Worm (Caenorhabditis elegans) whole organism, late embryonic: ENCODE data around the gene K02H11.9.

Experiments used
- ama-1 ChIP-seq: fragments of 150-350 bp; optimal IDR thresholded peaks from 2 replicates; lab custom pipeline; 2014
- ceh-24 ChIP-seq: sonication (generic microtip); optimal IDR thresholded peaks from 2 replicates; lab custom pipeline; 2016; ENCODE audit warnings: mild to moderate bottlenecking, missing genetic modification characterization, missing compliant biosample characterization
- dve-1 ChIP-seq: sonication (generic microtip); optimal IDR thresholded peaks from 2 replicates; lab custom pipeline; 2017; ENCODE audit warnings: antibody characterized with exemption, mild to moderate bottlenecking, missing genetic modification characterization, missing compliant biosample characterization
- elt-2 ChIP-seq: sonication (generic microtip); optimal IDR thresholded peaks from 2 replicates; lab custom pipeline; 2016; ENCODE audit warnings: missing genetic modification reagents, missing genetic modification characterization, missing compliant biosample characterization
- fkh-10 ChIP-seq: fragments of 150-350 bp; optimal IDR thresholded peaks from 2 replicates; lab custom pipeline; 2014; ENCODE audit warnings: missing biosample characterization, missing genetic modification reagents, missing genetic modification characterization
- nfya-1 ChIP-seq: sonication (generic microtip); optimal IDR thresholded peaks from 2 replicates; lab custom pipeline; 2017; ENCODE audit warnings: missing genetic modification characterization, mild to moderate bottlenecking, missing compliant biosample characterization, antibody characterized with exemption, moderate library complexity
- pag-3 ChIP-seq: sonication (generic microtip); optimal IDR thresholded peaks from 2 replicates; lab custom pipeline; 2016; ENCODE audit warnings: missing compliant biosample characterization, missing genetic modification characterization, borderline replicate concordance
- pha-4 ChIP-seq: fragments of 150-350 bp; optimal IDR thresholded peaks from 2 replicates; lab custom pipeline; 2018; ENCODE audit warnings: missing biosample characterization, missing genetic modification reagents, missing genetic modification characterization
- ref-2 ChIP-seq: sonication (generic microtip); optimal IDR thresholded peaks from 2 replicates; lab custom pipeline; 2016; ENCODE audit warnings: missing genetic modification characterization, missing compliant biosample characterization
- ztf-16 ChIP-seq: sonication (generic microtip); optimal IDR thresholded peaks from 2 replicates; lab custom pipeline; 2017; ENCODE audit warnings: missing genetic modification characterization, missing compliant biosample characterization

ce11 chrV:1547843-1548242 is 11.0 kb upstream of the K02H11.9 start, which contains the start of gene F52F10.2:
- TF ChIP-seq ama-1: no peak
- TF ChIP-seq ref-2 (tag; lab: Kevin White, UChicago): no peak
- no peak for TF ChIP-seq dve-1
- TF ChIP-seq elt-2 (tag; lab: Kevin White, UChicago): no peak
- TF ChIP-seq pha-4 (tag; lab: Kevin White, UChicago): no peak
- TF ChIP-seq nfya-1 (tag; lab: Kevin White, UChicago): no peak
- no peak for TF ChIP-seq ztf-16 (tag; lab: Kevin White, UChicago)
- TF ChIP-seq ceh-24 (tag; lab: Kevin White, UChicago): no peak
- TF ChIP-seq fkh-10: no peak
- TF ChIP-seq pag-3 (tag; lab: Kevin White, UChicago): no peak
